Worm (Caenorhabditis elegans): Measurements from ENCODE around the gene K03B4.2.

DNA sequence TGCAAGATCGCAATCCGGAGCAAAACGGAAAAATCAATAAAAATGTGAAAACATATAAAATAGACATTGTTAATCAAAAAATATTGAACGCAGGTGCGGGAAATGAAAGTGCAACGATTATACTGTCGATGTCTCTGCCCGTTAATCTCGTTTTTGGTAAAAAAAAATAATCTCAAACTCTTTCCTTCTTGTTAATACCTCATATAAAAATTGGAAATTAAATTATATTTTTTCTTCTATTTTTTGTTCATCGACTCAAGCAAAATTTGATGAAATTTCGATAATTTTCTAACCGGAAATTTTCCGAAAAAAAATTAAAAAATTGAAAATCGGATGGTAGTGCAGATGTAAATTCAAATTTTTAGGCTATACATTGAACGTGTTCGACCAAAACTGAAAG lies 15.3 kb upstream of the K03B4.2 start, which contains the start of gene K03B4.9:
- TF ChIP-seq pha-4 (tag; optimal IDR thresholded peaks at IDR 0.05) (no peak), unc-62 (GFP tag; optimal IDR thresholded peaks at IDR 0.05) (no peak), nhr-12 (tag; optimal IDR thresholded peaks at IDR 0.05) (no peak), elt-3 (tag; optimal IDR thresholded peaks at IDR 0.05) (no peak), R02D3.7 (tag; optimal IDR thresholded peaks at IDR 0.05) (no peak), egl-27 (tag; optimal IDR thresholded peaks at IDR 0.05) (no peak), tbx-2 (tag; optimal IDR thresholded peaks at IDR 0.05) (no peak)

All from whole organism, L3 larva.